Fruit fly (Drosophila melanogaster) whole organism: ENCODE data around the gene CG7083.

Experiments used
- CG8478 ChIP-seq: fragments of >200 bp; optimal IDR thresholded peaks from 2 replicates; lab custom pipeline; 2018; ENCODE audit warnings: inconsistent platforms
- Dll ChIP-seq: fragments of >200 bp; optimal IDR thresholded peaks from 2 replicates; lab custom pipeline; 2017
- EcR ChIP-seq, 2 experiments: fragments of >200 bp; optimal IDR thresholded peaks; 2 replicates each; lab custom pipeline; 2017; ENCODE audit warnings: missing biosample characterization in 2 of 2, missing genetic modification characterization in 2 of 2, missing genetic modification reagents in 2 of 2
- pan ChIP-seq: fragments of >200 bp; optimal IDR thresholded peaks from 2 replicates; lab custom pipeline; 2017
- psq ChIP-seq: fragments of >200 bp; optimal IDR thresholded peaks from 2 replicates; lab custom pipeline; 2017
- usp ChIP-seq: fragments of >200 bp; optimal IDR thresholded peaks from 2 replicates; lab custom pipeline; 2017; ENCODE audit warnings: missing biosample characterization, missing genetic modification characterization, mixed read lengths

- TF ChIP-seq psq (lab: Kevin White, UChicago) (no peak), pan (lab: Kevin White, UChicago) (no peak), EcR (GFP tag; optimal IDR thresholded peaks at IDR 0.05; lab: Kevin White, UChicago) (no peak), CG8478 (lab: Kevin White, UChicago) (no peak), Dll (lab: Kevin White, UChicago) (no peak), usp (no peak)
These were observed 12.3 kb upstream of the CG7083 start, which contains the start of gene CG34462 for dm6 chr3L:8328283-8328682.
